Fruit fly (Drosophila melanogaster) whole organism: ENCODE results near the gene Npc1a.

Experiments used
- CG8478 ChIP-seq: fragments of >200 bp; optimal IDR thresholded peaks from 2 replicates; lab custom pipeline; 2018; ENCODE audit warnings: inconsistent platforms
- Dll ChIP-seq: fragments of >200 bp; optimal IDR thresholded peaks from 2 replicates; lab custom pipeline; 2017
- EcR ChIP-seq, 2 experiments: fragments of >200 bp; optimal IDR thresholded peaks; 2 replicates each; lab custom pipeline; 2017; ENCODE audit warnings: missing biosample characterization in 2 of 2, missing genetic modification characterization in 2 of 2, missing genetic modification reagents in 2 of 2
- pan ChIP-seq: fragments of >200 bp; optimal IDR thresholded peaks from 2 replicates; lab custom pipeline; 2017
- psq ChIP-seq: fragments of >200 bp; optimal IDR thresholded peaks from 2 replicates; lab custom pipeline; 2017
- usp ChIP-seq: fragments of >200 bp; optimal IDR thresholded peaks from 2 replicates; lab custom pipeline; 2017; ENCODE audit warnings: missing biosample characterization, missing genetic modification characterization, mixed read lengths

The Npc1a gene

dm6 chr2L:10203933-10204509 lies 17.0 kb downstream of the Npc1a start, which contains the start of gene CG34159:
CG34159 (minus strand) TSS chr2L:10204317.
- TF ChIP-seq Dll (lab: Kevin White, UChicago) = no peak
- no peak for TF ChIP-seq psq
- TF ChIP-seq pan (lab: Kevin White, UChicago) = no peak
- TF ChIP-seq EcR (GFP tag; optimal IDR thresholded peaks at IDR 0.05; lab: Kevin White, UChicago) = no peak
- TF ChIP-seq CG8478 (lab: Kevin White, UChicago) = no peak
- TF ChIP-seq usp = no peak

dm6 chr2L:10201743-10202142 lies 19.3 kb downstream of the Npc1a start:
- no peak for TF ChIP-seq CG8478 (lab: Kevin White, UChicago)
- TF ChIP-seq psq = no peak
- TF ChIP-seq EcR (GFP tag; optimal IDR thresholded peaks at IDR 0.05; lab: Kevin White, UChicago) = no peak
- TF ChIP-seq Dll (lab: Kevin White, UChicago) = no peak
- TF ChIP-seq pan (lab: Kevin White, UChicago) = no peak
- TF ChIP-seq usp = no peak

- TF ChIP-seq Dll (lab: Kevin White, UChicago) (no peak), CG8478 (lab: Kevin White, UChicago) (no peak), EcR (GFP tag; optimal IDR thresholded peaks at IDR 0.05; lab: Kevin White, UChicago) (no peak), usp (no peak)
Measured at dm6 chr2L:10200847-10201246, 20.2 kb downstream of the Npc1a start, which contains the start of the genes Ripalpha and RpL7. Ripalpha (minus strand) TSS chr2L:10200974. RpL7 (plus strand) TSS chr2L:10201004.

dm6 chr2L:10198911-10199310 lies 22.1 kb downstream of the Npc1a start, which contains the start of gene Sur:
Sur (minus strand) TSS chr2L:10199117.
- no peak for TF ChIP-seq pan (lab: Kevin White, UChicago)
- TF ChIP-seq psq = no peak
- no peak for TF ChIP-seq usp
- TF ChIP-seq CG8478 (lab: Kevin White, UChicago) = no peak
- no peak for TF ChIP-seq EcR (GFP tag; optimal IDR thresholded peaks at IDR 0.05; lab: Kevin White, UChicago)
- TF ChIP-seq Dll (lab: Kevin White, UChicago) = no peak

dm6 chr2L:10191396-10191795 lies 29.6 kb downstream of the Npc1a start, which contains the start of gene Fum4:
Fum4 (minus strand) TSS chr2L:10191496.
- TF ChIP-seq Dll (lab: Kevin White, UChicago) = no peak

- TF ChIP-seq Dll (lab: Kevin White, UChicago) (no peak), pan (lab: Kevin White, UChicago) (no peak), psq (no peak), CG8478 (lab: Kevin White, UChicago) (no peak), usp (no peak), EcR (GFP tag; optimal IDR thresholded peaks at IDR 0.05; lab: Kevin White, UChicago) (no peak)
Measured at dm6 chr2L:10180182-10180779, 40.7 kb downstream of the Npc1a start, which contains the start of gene CG44153. CG44153 (minus strand) TSS chr2L:10180256.

- TF ChIP-seq EcR (GFP tag; optimal IDR thresholded peaks at IDR 0.05; lab: Kevin White, UChicago) = no peak
Measured at dm6 chr2L:10172402-10172801, 48.6 kb downstream of the Npc1a start, which contains the start of gene CG13137. CG13137 (plus strand) TSS chr2L:10172702.
